Fruit fly (Drosophila melanogaster): ENCODE measurements around the gene PH4alphaSG1.

PH4alphaSG1 gene

DNA sequence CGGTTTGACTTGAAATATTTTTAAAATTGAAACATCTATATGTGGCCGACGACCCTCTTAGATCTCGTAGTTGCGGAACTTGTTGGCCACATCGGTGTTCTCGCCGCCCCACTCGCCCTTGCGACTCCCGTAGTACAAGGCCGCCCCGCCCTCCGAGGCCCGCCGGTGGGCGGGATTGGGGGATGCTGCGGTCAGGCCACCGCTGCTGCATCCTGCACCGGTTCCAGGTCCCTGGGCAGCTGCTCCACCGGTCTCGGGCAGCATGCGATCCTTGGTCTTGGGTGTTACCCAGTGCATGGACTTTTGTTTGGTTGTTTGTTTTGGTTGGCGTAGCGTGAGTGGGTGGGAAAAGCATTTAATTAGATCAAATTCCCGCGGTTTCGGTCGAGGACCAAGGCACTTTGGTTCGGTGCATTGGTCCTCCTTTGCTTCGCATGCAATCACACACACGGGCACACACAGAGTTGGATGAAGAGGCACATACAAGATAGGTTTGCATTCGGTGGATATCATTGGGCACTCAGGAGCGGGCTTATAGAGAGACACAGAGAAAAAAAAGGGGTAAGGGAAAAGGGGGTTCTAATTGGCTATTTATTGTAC is 12.9 kb upstream of the PH4alphaSG1 start:
- TF ChIP-seq CG8478 (optimal IDR thresholded peaks at IDR 0.05) = no peak
- no peak for TF ChIP-seq CTCF (optimal IDR thresholded peaks at IDR 0.05)

dm6 chr3R:30514255-30514827 is 8.9 kb upstream of the PH4alphaSG1 start, which contains the start of the genes CG31524 and CG9698:
Gene CG31524 (minus strand): TSS chr3R:30514355.
Gene CG9698 (plus strand): TSS chr3R:30514777.
- TF ChIP-seq CTCF (optimal IDR thresholded peaks at IDR 0.05) = no peak
- TF ChIP-seq CG8478 (optimal IDR thresholded peaks at IDR 0.05) = no peak

DNA sequence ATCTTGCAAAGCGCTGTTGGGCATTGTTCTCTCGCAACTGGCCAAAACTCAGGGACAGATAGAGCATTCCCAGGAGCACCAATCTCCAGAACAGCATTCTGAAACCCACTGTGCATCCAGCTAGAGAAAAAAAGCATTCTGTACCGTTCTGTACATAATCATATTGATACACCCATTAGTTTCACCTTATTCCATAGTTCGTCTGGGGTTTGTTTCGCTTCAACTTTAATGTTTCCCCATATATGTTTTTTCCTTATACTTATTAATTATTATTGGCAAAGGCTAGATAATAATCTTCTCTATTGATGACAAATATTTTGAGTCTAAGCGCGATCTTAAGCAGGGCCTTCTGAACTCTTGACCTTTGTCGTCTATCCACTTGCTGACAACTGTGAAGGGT is 6.7 kb upstream of the PH4alphaSG1 start, which contains the start of gene PH4alphaNE2:
Gene PH4alphaNE2, minus strand, starts transcription at position 101 of the 400 bp plus-strand sequence.
- TF ChIP-seq CTCF (optimal IDR thresholded peaks at IDR 0.05) = no peak
- TF ChIP-seq CG8478 (optimal IDR thresholded peaks at IDR 0.05) = no peak

DNA sequence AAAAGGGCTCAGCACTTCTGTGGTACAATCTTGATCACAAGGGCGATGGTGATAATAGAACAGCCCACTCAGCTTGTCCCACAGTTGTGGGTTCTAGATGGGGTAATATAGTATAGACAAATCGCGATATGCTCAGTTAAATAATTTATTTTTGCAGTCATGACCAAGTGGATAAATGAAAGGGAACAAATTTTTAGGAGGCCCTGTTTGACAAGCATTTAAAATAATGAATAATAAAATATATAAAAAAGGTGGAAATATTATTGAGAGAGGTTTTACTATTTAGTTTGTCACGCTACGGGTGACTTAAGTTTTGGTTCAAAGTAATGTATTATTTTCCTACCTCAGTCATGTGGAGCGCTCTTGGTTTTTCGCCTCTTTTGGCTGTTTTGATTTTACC is 2.3 kb upstream of the PH4alphaSG1 start, which contains the start of gene CG34041:
Gene CG34041, plus strand, starts transcription at position 301 of the 400 bp plus-strand sequence.
- TF ChIP-seq CTCF (optimal IDR thresholded peaks at IDR 0.05) (no peak), CG8478 (optimal IDR thresholded peaks at IDR 0.05) (no peak)

dm6 chr3R:30503406-30503805 is 2.1 kb downstream of the PH4alphaSG1 start, which contains the start of gene CG31371:
Gene CG31371 (minus strand): TSS chr3R:30503506.
- TF ChIP-seq CG8478 (optimal IDR thresholded peaks at IDR 0.05) (no peak), CTCF (optimal IDR thresholded peaks at IDR 0.05) (no peak)

DNA sequence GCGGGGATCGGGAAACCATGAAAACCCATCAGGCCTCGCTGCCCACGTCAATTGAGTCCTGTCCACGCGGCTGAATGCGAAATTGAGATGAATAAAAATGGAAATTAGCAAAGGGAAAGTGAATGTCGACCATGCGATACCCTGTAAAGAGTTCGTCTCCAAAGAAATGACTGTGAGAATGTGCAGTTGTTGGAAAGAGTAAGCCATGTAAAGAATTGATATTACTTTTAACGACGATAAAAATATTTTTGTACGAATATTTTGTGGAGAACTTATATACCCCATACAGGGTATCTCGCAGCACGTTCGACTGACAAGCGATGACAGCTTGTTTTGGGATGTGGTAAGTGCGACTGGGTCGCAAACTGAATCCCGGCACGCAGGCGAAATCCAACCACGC is 4.3 kb downstream of the PH4alphaSG1 start:
- TF ChIP-seq CG8478 (optimal IDR thresholded peaks at IDR 0.05) = no peak
- no peak for TF ChIP-seq CTCF (optimal IDR thresholded peaks at IDR 0.05)

DNA sequence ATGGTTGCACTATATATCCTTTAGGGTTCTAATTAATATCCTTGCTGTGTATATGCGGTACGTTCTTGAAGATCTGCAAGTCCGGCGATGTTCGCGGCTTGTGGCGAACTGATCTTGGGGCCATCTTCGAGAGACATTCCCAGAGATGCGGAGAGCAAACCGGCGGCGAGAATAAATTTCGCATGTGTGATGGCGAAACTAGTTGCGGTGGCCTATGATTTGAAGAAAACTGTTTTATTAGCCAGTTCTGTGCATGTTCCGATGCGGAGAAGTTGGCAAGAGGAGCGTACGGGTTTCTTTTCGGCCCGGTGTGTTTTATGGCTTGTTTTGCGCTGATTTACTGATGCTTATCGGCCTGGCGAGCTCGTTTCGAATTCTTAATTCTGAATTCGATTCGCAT is 5.2 kb downstream of the PH4alphaSG1 start, which contains the start of gene PH4alphaNE1:
Gene PH4alphaNE1, minus strand, starts transcription at position 101 of the 400 bp plus-strand sequence.
- TF ChIP-seq CG8478 (optimal IDR thresholded peaks at IDR 0.05) = no peak
- TF ChIP-seq CTCF (optimal IDR thresholded peaks at IDR 0.05) = no peak

DNA sequence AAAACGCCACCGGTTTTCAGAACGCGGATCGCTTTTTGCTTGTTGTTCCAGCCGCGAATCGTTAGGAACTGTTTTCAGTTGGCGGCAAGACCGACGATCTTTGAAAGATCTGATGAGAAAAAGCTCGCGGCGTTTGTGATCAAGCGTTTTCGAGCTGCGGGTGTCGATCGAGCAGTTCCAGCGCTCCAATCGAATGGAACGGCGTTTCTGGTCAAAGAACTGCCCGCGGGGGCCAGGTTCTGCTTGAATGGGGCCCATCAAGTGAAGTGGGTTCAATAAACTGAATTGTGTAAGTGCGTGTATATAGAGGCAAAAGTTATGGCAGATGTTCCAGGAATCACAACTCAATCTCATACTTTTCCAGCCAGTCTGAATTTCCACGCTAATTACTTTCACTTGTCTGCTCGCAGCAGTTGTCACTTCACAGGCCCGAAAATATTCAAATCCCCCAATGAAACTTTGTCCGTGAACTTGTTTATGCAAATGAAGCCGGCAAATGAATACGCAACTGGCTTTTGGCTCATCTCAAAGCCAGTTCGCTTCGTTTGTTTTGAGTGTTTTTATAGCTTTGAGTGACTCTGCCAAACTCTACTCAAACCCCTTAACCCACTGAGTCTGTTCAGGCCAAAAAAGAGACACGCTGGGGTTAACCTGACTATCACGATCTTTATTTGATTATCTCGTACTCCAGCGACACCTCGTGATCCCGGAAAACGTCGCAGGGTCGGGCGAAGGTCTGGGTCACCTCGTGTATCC is 9.2 kb downstream of the PH4alphaSG1 start, which contains the start of gene PH4alphaMP:
Gene PH4alphaMP, minus strand, starts transcription at position 51 of the 756 bp plus-strand sequence.
- TF ChIP-seq CG8478 (optimal IDR thresholded peaks at IDR 0.05) = no peak
- no peak for TF ChIP-seq CTCF (optimal IDR thresholded peaks at IDR 0.05)

DNA sequence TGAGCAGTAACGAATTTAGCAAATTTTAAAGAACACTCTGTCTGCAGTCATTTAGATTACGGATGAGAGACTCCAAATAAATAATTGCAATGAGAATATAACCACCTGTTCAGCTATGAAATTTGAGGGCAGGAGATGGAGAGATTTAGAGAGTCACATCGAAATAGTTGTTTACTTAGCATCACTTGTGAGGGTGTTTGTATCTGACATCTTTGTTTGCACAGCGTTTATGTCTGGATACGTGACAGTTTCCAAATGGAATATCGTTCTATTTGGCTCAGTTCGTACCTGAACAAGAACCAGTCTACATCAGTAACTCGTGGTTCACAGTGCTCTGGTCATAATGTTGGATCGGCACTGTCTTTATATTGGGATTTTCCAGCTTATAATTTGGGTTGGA is 15.7 kb downstream of the PH4alphaSG1 start, which contains the start of gene PH4alphaSG2:
Gene PH4alphaSG2, plus strand, starts transcription at position 278 of the 400 bp plus-strand sequence.
- TF ChIP-seq CTCF (optimal IDR thresholded peaks at IDR 0.05) = no peak
- TF ChIP-seq CG8478 (optimal IDR thresholded peaks at IDR 0.05) = no peak

DNA sequence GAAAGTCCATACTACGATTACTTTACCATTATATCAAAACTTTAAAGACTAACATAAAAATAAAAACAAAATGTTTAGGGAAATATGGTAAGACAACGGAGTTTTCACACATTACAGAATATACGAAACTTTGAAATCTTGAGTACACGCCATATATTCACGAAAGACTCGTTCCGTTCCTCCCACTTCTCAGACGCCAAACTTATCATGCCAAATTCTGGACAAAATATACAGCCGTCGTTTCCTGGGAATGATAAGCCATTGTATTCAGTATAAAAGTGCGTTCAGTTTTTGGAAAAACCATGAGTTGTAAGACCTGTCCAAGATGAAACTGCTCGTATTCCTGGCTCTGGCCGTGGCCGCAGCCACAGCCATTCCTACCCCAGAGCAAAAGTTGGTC is 16.8 kb downstream of the PH4alphaSG1 start, which contains the start of gene Jon99Fi:
Gene Jon99Fi, plus strand, starts transcription at position 301 of the 400 bp plus-strand sequence.
- no peak for TF ChIP-seq CTCF (optimal IDR thresholded peaks at IDR 0.05)
- no peak for TF ChIP-seq CG8478 (optimal IDR thresholded peaks at IDR 0.05)

dm6 chr3R:30487828-30488227 is 17.6 kb downstream of the PH4alphaSG1 start, which contains the start of gene Jon99Fii:
Gene Jon99Fii (minus strand): TSS chr3R:30487928.
- TF ChIP-seq CG8478 (optimal IDR thresholded peaks at IDR 0.05) (no peak), CTCF (optimal IDR thresholded peaks at IDR 0.05) (no peak)

dm6 chr3R:30476367-30476766 is 29.1 kb downstream of the PH4alphaSG1 start, which contains the start of gene spdo:
Gene spdo (plus strand): TSS chr3R:30476684.
- TF ChIP-seq CG8478 (optimal IDR thresholded peaks at IDR 0.05) = no peak
- no peak for TF ChIP-seq CTCF (optimal IDR thresholded peaks at IDR 0.05)

dm6 chr3R:30475910-30476309 is 29.6 kb downstream of the PH4alphaSG1 start:
- TF ChIP-seq CG8478 (optimal IDR thresholded peaks at IDR 0.05) = no peak
- no peak for TF ChIP-seq CTCF (optimal IDR thresholded peaks at IDR 0.05)

DNA sequence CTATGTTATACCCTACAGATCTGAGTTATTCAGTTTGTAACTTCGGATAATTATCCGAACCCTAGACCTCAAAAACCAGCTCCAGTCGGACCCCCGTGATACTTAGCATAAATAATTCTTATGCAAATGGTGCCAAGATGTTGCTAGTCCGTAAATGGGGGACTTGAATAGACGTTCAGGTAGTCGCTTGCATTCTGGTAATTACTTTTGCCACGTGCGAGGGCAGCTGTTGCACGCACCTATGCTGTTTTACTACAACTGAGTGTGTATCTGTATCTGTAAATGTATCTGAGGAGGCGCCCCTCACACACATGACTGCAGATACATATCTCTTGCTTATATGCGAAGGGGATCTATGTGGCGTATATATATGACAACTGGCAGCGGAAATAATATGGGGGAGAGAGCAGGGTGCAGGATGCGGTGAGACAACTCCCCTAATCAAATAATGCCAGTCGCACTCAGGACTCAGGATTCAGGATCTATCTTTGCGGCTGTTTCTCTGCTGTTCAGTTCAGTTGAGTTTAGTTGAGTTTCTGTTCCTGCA is 30.7 kb downstream of the PH4alphaSG1 start:
- TF ChIP-seq CTCF (optimal IDR thresholded peaks at IDR 0.05) = no peak

DNA sequence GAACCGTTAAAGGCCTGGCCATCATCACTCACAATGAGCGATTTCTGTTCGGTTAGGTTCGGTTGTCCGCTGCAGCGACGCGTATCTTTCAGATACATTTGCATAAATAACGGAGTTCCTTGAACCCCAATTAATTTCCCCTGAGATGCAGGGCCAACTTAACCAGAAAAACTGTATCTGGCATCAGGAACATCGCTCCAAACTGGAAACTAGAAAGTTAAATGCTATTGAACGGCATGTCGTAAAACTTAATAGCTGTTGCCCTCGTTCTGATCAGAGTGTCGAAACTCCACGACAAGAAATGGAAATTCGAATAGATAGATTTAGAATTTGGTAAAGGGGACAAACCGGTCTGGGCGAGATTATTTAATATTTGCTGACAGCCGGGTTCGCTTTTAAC is 33.1 kb downstream of the PH4alphaSG1 start:
- no peak for TF ChIP-seq CTCF (optimal IDR thresholded peaks at IDR 0.05)
- TF ChIP-seq CG8478 (optimal IDR thresholded peaks at IDR 0.05) = no peak

All from S2 (cell line).